Fruit fly (Drosophila melanogaster): ENCODE results near the gene mRpS21.

Gene mRpS21

DNA sequence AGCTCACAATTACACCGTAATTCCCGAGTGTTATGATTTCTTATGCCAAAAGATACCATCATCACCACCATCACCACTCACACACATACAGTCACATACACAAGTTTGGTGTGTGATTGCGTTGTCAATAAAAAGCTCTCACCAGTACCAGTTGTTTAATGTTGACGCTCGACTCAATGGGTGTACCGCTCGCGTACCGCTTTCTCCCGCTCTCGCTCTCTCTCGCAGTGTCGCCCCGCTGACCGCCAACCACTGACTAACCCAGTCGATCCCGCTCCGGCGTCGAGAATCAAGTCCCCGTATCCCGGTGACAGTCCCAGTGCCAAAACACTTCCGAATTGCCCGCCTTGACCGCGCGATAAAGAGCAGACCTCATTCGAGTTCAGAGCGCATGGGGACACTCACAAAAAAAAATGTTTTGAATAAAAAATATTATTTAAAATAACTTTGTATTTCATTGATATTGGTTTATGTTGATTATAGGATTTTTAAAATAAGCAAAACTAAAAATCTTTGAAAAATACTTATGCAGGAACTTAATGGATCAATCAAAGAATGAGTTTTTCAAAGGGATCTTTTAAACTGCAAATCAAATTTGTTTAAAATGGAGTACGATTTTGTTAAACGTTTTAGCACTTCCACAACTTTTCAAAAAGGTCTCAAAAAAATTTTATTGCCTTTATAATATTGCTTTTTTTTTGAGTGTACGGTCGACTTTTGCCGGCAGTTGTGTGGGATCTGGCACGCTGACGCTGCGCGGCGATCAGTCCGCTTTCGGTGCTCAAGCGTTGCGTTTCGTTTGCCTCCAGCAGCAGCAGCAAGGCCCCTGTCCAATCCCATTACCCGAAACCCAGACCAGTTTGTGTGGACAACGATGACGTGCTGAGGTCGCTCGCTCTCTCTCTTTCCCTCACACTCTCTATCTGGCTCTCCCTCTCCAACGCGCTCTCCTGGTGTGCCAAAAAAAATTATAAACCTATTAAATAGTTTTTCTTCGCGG is 17.1 kb downstream of the mRpS21 start, which contains the start of gene Dic1 (continued):
- TF ChIP-seq gce (GFP tag; IDR thresholded peaks at IDR 0.05): no peak
- TF ChIP-seq dmrt11E (tag; optimal IDR thresholded peaks at IDR 0.05): peak; percentile 90
- TF ChIP-seq aop (GFP tag; IDR thresholded peaks at IDR 0.05): peak; percentile 90
- TF ChIP-seq Asciz (GFP tag; optimal IDR thresholded peaks at IDR 0.05): peak; percentile 99
- TF ChIP-seq CG6254 (GFP tag; optimal IDR thresholded peaks at IDR 0.05): peak; percentile 95
- 0 out of 3 replicates have a peak, but pooled peaks have one; percentile 7 for TF ChIP-seq vnd (GFP tag; IDR thresholded peaks at IDR 0.05; ENCODE audit: partially characterized antibody)
- TF ChIP-seq pan (optimal IDR thresholded peaks at IDR 0.05): no peak
- TF ChIP-seq pan (GFP tag; optimal IDR thresholded peaks at IDR 0.05 in 1 of 2, IDR thresholded peaks at IDR 0.05 in 1 of 2): peak in 1 of 2 experiments; percentile 93
- TF ChIP-seq sug (tag; optimal IDR thresholded peaks at IDR 0.05): peak; percentile 92
- peak; percentile 93 for TF ChIP-seq ewg (GFP tag; optimal IDR thresholded peaks at IDR 0.05)
- TF ChIP-seq gem (tag; optimal IDR thresholded peaks at IDR 0.05): peak; percentile 98
- no peak for TF ChIP-seq mld (GFP tag; IDR thresholded peaks at IDR 0.05; ENCODE audit: partially characterized antibody)
- TF ChIP-seq sqz (GFP tag; optimal IDR thresholded peaks at IDR 0.05): peak; percentile 96
- peak; percentile 81 for TF ChIP-seq NC2β (GFP tag; optimal IDR thresholded peaks at IDR 0.05)
- TF ChIP-seq Hr3 (GFP tag; optimal IDR thresholded peaks at IDR 0.05): peak; percentile 96
- peak; percentile 91 for TF ChIP-seq al (GFP tag; IDR thresholded peaks at IDR 0.05)
- TF ChIP-seq CG10147 (GFP tag; optimal IDR thresholded peaks at IDR 0.05): peak; percentile 98
- peak; percentile 61; the same call in 1 of the 2 replicates for TF ChIP-seq CG8765 (GFP tag; IDR thresholded peaks at IDR 0.05)
- TF ChIP-seq grau (tag; optimal IDR thresholded peaks at IDR 0.05): peak; percentile 96
- peak; percentile 97 for TF ChIP-seq CG10209 (GFP tag; optimal IDR thresholded peaks at IDR 0.05)
- TF ChIP-seq nau (GFP tag; optimal IDR thresholded peaks at IDR 0.05): peak; percentile 95
- peak; percentile 79 for TF ChIP-seq croc (GFP tag; conservative IDR thresholded peaks at IDR 0.05)
- TF ChIP-seq Neu2 (GFP tag; optimal IDR thresholded peaks at IDR 0.05; ENCODE audit: borderline replicate concordance): no peak
- TF ChIP-seq ara (GFP tag; IDR thresholded peaks at IDR 0.05): peak; percentile 79
- peak; percentile 67; the same call in 2 of the 3 replicates for TF ChIP-seq CG3726 (GFP tag; IDR thresholded peaks at IDR 0.05)
- TF ChIP-seq CG7963 (GFP tag; IDR thresholded peaks at IDR 0.05; ENCODE audit: partially characterized antibody): no peak; the same call in 2 of the 3 replicates
- peak; percentile 95 for TF ChIP-seq Fer2 (tag; optimal IDR thresholded peaks at IDR 0.05)
- peak; percentile 93 for TF ChIP-seq chn (GFP tag; optimal IDR thresholded peaks at IDR 0.05)
- peak; percentile 91 for TF ChIP-seq wor (GFP tag; IDR thresholded peaks at IDR 0.05)
- peak; percentile 82 for TF ChIP-seq CG2116 (GFP tag; optimal IDR thresholded peaks at IDR 0.05)
- TF ChIP-seq HLH4C (GFP tag; IDR thresholded peaks at IDR 0.05; ENCODE audit: partially characterized antibody): peak; percentile 53; the same call in 1 of the 3 replicates
- peak; percentile 76 for TF ChIP-seq en (GFP tag; optimal IDR thresholded peaks at IDR 0.05)
- TF ChIP-seq trh (GFP tag; optimal IDR thresholded peaks at IDR 0.05): peak; percentile 82
- peak; percentile 93 for TF ChIP-seq Rfx (GFP tag; IDR thresholded peaks at IDR 0.05)
- TF ChIP-seq CG5245 (GFP tag; optimal IDR thresholded peaks at IDR 0.05): peak; percentile 95
- peak; percentile 87 for TF ChIP-seq CG14014 (GFP tag; IDR thresholded peaks at IDR 0.05)
- peak; percentile 85 for TF ChIP-seq CG11456 (GFP tag; IDR thresholded peaks at IDR 0.05)
- no peak for TF ChIP-seq gfzf (GFP tag; optimal IDR thresholded peaks at IDR 0.05)
- TF ChIP-seq C15 (GFP tag; IDR thresholded peaks at IDR 0.05): peak; percentile 65; the same call in 2 of the 3 replicates
- TF ChIP-seq zfh2 (GFP tag; optimal IDR thresholded peaks at IDR 0.05): peak; percentile 95
- TF ChIP-seq gsb-n (tag; optimal IDR thresholded peaks at IDR 0.05): peak; percentile 93
- no peak for TF ChIP-seq pzg (GFP tag; optimal IDR thresholded peaks at IDR 0.05)
- TF ChIP-seq jumu (GFP tag; optimal IDR thresholded peaks at IDR 0.05): peak; percentile 83
- peak; percentile 94 for TF ChIP-seq CG6765 (GFP tag; optimal IDR thresholded peaks at IDR 0.05)
- peak; percentile 37; the same call in 1 of the 3 replicates for TF ChIP-seq Optix (GFP tag; IDR thresholded peaks at IDR 0.05)
- TF ChIP-seq sc (optimal IDR thresholded peaks at IDR 0.05): no peak
- TF ChIP-seq sc (GFP tag; optimal IDR thresholded peaks at IDR 0.05): peak; percentile 96
- peak; percentile 98 for TF ChIP-seq CG31441 (GFP tag; IDR thresholded peaks at IDR 0.05)
